Fruit fly (Drosophila melanogaster) whole organism, embryonic: Measurements from ENCODE around the gene Rpp20.
A peak's percentile ranks its signal among the peaks of the same experiment; 100 is the strongest.

Source experiments
- Atf3 ChIP-seq: fragments of 200-800 bp; sonication (Bioruptor generic); optimal IDR thresholded peaks from 3 replicates; lab custom pipeline; 2016; ENCODE audit warnings: missing biosample characterization, missing genetic modification characterization
- Blimp-1 ChIP-seq: fragments of 200-800 bp; sonication (Bioruptor generic); optimal IDR thresholded peaks from 3 replicates; lab custom pipeline; 2018; ENCODE audit warnings: missing biosample characterization, missing genetic modification characterization, mild to moderate bottlenecking, moderate library complexity, missing genetic modification reagents
- CG11560 ChIP-seq: fragments of 200-800 bp; sonication (Bioruptor generic); IDR thresholded peaks from 3 replicates; pipeline ENCODE4 v1.3.6; 2022; ENCODE audit warnings: missing biosample characterization, missing genetic modification characterization
- CG14014 ChIP-seq: fragments of 200-800 bp; sonication (Bioruptor generic); IDR thresholded peaks from 2 replicates; pipeline ENCODE4 v1.3.6; 2022; ENCODE audit warnings: missing biosample characterization, missing genetic modification characterization
- CG14667 ChIP-seq: fragments of 200-800 bp; sonication (Bioruptor generic); IDR thresholded peaks from 2 replicates; pipeline ENCODE4 v1.3.6; 2022; ENCODE audit warnings: missing biosample characterization, missing genetic modification characterization
- CG14710 ChIP-seq: fragments of 200-800 bp; sonication (Bioruptor generic); optimal IDR thresholded peaks from 3 replicates; lab custom pipeline; 2019; ENCODE audit warnings: missing biosample characterization, mild to moderate bottlenecking, missing genetic modification characterization, moderate library complexity
- CG1602 ChIP-seq: fragments of 200-800 bp; sonication (Bioruptor generic); optimal IDR thresholded peaks from 3 replicates; lab custom pipeline; 2016; ENCODE audit warnings: missing biosample characterization, missing genetic modification characterization
- CG17802 ChIP-seq: fragments of 200-800 bp; sonication (Bioruptor generic); optimal IDR thresholded peaks from 2 replicates; lab custom pipeline; 2018; ENCODE audit warnings: missing biosample characterization, mild to moderate bottlenecking, missing genetic modification characterization, moderate library complexity
- CG18619 ChIP-seq: fragments of 200-800 bp; sonication (Bioruptor generic); optimal IDR thresholded peaks from 3 replicates; lab custom pipeline; 2017; ENCODE audit warnings: missing biosample characterization, mild to moderate bottlenecking, missing genetic modification characterization
- CG30020 ChIP-seq: fragments of 200-800 bp; optimal IDR thresholded peaks from 2 replicates; lab custom pipeline; 2019; ENCODE audit warnings: missing biosample characterization, mild to moderate bottlenecking, missing genetic modification characterization, moderate library complexity
- CG34376 ChIP-seq: fragments of 200-800 bp; sonication (Bioruptor generic); optimal IDR thresholded peaks from 2 replicates; lab custom pipeline; 2018; ENCODE audit warnings: missing biosample characterization, mild to moderate bottlenecking, missing genetic modification characterization
- CG3847 ChIP-seq: fragments of 200-800 bp; sonication (Bioruptor generic); IDR thresholded peaks from 2 replicates; pipeline ENCODE4 v1.3.6; 2022; ENCODE audit warnings: missing biosample characterization, missing genetic modification characterization
- CG6683 ChIP-seq: fragments of 200-800 bp; sonication (Bioruptor generic); optimal IDR thresholded peaks from 2 replicates; lab custom pipeline; 2017; ENCODE audit warnings: missing biosample characterization, mild to moderate bottlenecking, missing genetic modification characterization, missing genetic modification reagents
- CG6791 ChIP-seq: fragments of 200-800 bp; sonication (Bioruptor generic); IDR thresholded peaks from 3 replicates; pipeline ENCODE4 v1.3.6; 2022; ENCODE audit warnings: missing biosample characterization, missing genetic modification characterization; ENCODE audit not compliant: partially characterized antibody
- CG7271 ChIP-seq: fragments of 200-800 bp; sonication (Bioruptor generic); optimal IDR thresholded peaks from 2 replicates; lab custom pipeline; 2018; ENCODE audit warnings: missing biosample characterization, mild to moderate bottlenecking, missing genetic modification characterization, moderate library complexity
- CG7556 ChIP-seq: fragments of 200-800 bp; sonication (Bioruptor generic); optimal IDR thresholded peaks from 2 replicates; lab custom pipeline; 2017; ENCODE audit warnings: missing biosample characterization, mild to moderate bottlenecking, missing genetic modification characterization
- CG7963 ChIP-seq: fragments of 200-800 bp; sonication (Bioruptor generic); IDR thresholded peaks from 3 replicates; pipeline ENCODE4 v1.3.6; 2022; ENCODE audit warnings: missing biosample characterization, missing genetic modification characterization; ENCODE audit not compliant: partially characterized antibody
- CG8765 ChIP-seq: fragments of 200-800 bp; sonication (Bioruptor generic); IDR thresholded peaks from 2 replicates; pipeline ENCODE4 v1.3.6; 2022; ENCODE audit warnings: missing biosample characterization, missing genetic modification characterization
- CG9215 ChIP-seq: fragments of 200-800 bp; sonication (Bioruptor generic); IDR thresholded peaks from 2 replicates; pipeline ENCODE4 v1.3.6; 2022; ENCODE audit warnings: missing biosample characterization, missing genetic modification characterization
- CG9727 ChIP-seq: fragments of 200-800 bp; sonication (Bioruptor generic); optimal IDR thresholded peaks from 3 replicates; lab custom pipeline; 2017; ENCODE audit warnings: missing biosample characterization, mild to moderate bottlenecking, missing genetic modification characterization
- Deaf1 ChIP-seq: fragments of 200-800 bp; optimal IDR thresholded peaks from 3 replicates; lab custom pipeline; 2019; ENCODE audit warnings: missing biosample characterization, mild to moderate bottlenecking, missing genetic modification characterization, moderate library complexity
- Drgx ChIP-seq: fragments of 200-800 bp; sonication (Bioruptor generic); IDR thresholded peaks from 2 replicates; pipeline ENCODE4 v1.3.6; 2022; ENCODE audit warnings: missing biosample characterization, missing genetic modification characterization
- Gug ChIP-seq: fragments of 200-800 bp; sonication (Bioruptor generic); IDR thresholded peaks from 4 replicates; pipeline ENCODE4 v1.3.6; 2022; ENCODE audit warnings: missing biosample characterization, missing genetic modification characterization
- Hmr ChIP-seq: fragments of 200-800 bp; sonication (Bioruptor generic); optimal IDR thresholded peaks from 3 replicates; lab custom pipeline; 2017; ENCODE audit warnings: mild to moderate bottlenecking, missing biosample characterization, missing genetic modification reagents, missing genetic modification characterization
- Neu2 ChIP-seq: fragments of 200-800 bp; sonication (Bioruptor generic); optimal IDR thresholded peaks from 3 replicates; lab custom pipeline; 2016; ENCODE audit warnings: missing biosample characterization, missing genetic modification characterization, borderline replicate concordance
- Optix ChIP-seq: fragments of 200-800 bp; sonication (Bioruptor generic); IDR thresholded peaks from 3 replicates; pipeline ENCODE4 v1.3.6; 2022; ENCODE audit warnings: missing biosample characterization, missing genetic modification characterization
- PHDP ChIP-seq: fragments of 200-800 bp; sonication (Bioruptor generic); optimal IDR thresholded peaks from 3 replicates; lab custom pipeline; 2018; ENCODE audit warnings: missing biosample characterization, mild to moderate bottlenecking, missing genetic modification characterization, moderate library complexity
- Ravus ChIP-seq: fragments of 200-800 bp; sonication (Bioruptor generic); IDR thresholded peaks from 2 replicates; pipeline ENCODE4 v1.3.6; 2022; ENCODE audit warnings: missing biosample characterization, missing genetic modification characterization
- Spps ChIP-seq: fragments of 200-800 bp; sonication (Bioruptor generic); optimal IDR thresholded peaks from 2 replicates; lab custom pipeline; 2018; ENCODE audit warnings: missing biosample characterization, mild to moderate bottlenecking, missing genetic modification characterization
- Xbp1 ChIP-seq: fragments of 200-800 bp; sonication (Bioruptor generic); optimal IDR thresholded peaks from 3 replicates; lab custom pipeline; 2016; ENCODE audit warnings: missing biosample characterization, mild to moderate bottlenecking, missing genetic modification characterization
- amos ChIP-seq: fragments of 200-800 bp; sonication (Bioruptor generic); IDR thresholded peaks from 2 replicates; pipeline ENCODE4 v1.3.6; 2022; ENCODE audit warnings: missing biosample characterization, missing genetic modification characterization; ENCODE audit not compliant: partially characterized antibody
- ase ChIP-seq: fragments of 200-800 bp; sonication (Bioruptor generic); IDR thresholded peaks from 3 replicates; pipeline ENCODE4 v1.3.6; 2022; ENCODE audit warnings: missing biosample characterization, missing genetic modification characterization
- az2 ChIP-seq: fragments of 200-800 bp; sonication (Bioruptor generic); optimal IDR thresholded peaks from 3 replicates; lab custom pipeline; 2016; ENCODE audit warnings: missing biosample characterization, missing genetic modification characterization
- chinmo ChIP-seq: fragments of 200-800 bp; sonication (Bioruptor generic); IDR thresholded peaks from 4 replicates; pipeline ENCODE4 v1.3.6; 2022; ENCODE audit warnings: missing biosample characterization, missing genetic modification characterization; ENCODE audit not compliant: partially characterized antibody
- crc ChIP-seq: fragments of 200-800 bp; sonication (Bioruptor generic); optimal IDR thresholded peaks from 2 replicates; lab custom pipeline; 2016; ENCODE audit warnings: missing biosample characterization, missing genetic modification characterization
- dati ChIP-seq: fragments of 200-800 bp; sonication (Bioruptor generic); IDR thresholded peaks from 2 replicates; pipeline ENCODE4 v1.3.6; 2022; ENCODE audit warnings: missing biosample characterization, missing genetic modification characterization
- dm ChIP-seq: fragments of 200-800 bp; sonication (Bioruptor generic); optimal IDR thresholded peaks from 3 replicates; lab custom pipeline; 2016; ENCODE audit warnings: missing biosample characterization, missing genetic modification characterization
- fd64A ChIP-seq: fragments of 200-800 bp; sonication (Bioruptor generic); optimal IDR thresholded peaks from 3 replicates; lab custom pipeline; 2018; ENCODE audit warnings: missing biosample characterization, mild to moderate bottlenecking, missing genetic modification characterization
- hbn ChIP-seq: fragments of 200-800 bp; sonication (Bioruptor generic); IDR thresholded peaks from 2 replicates; pipeline ENCODE4 v1.3.6; 2022; ENCODE audit warnings: missing biosample characterization, missing genetic modification characterization; ENCODE audit not compliant: partially characterized antibody
- her ChIP-seq: fragments of 200-800 bp; sonication (Bioruptor generic); optimal IDR thresholded peaks from 2 replicates; lab custom pipeline; 2016; ENCODE audit warnings: missing biosample characterization, missing genetic modification characterization
- insv ChIP-seq, 2 experiments: fragments of 200-800 bp; sonication (Bioruptor generic); optimal IDR thresholded peaks; 3 replicates each; lab custom pipeline; 2016 to 2018; ENCODE audit warnings: missing biosample characterization in 2 of 2, missing genetic modification characterization in 2 of 2
- lilli ChIP-seq: fragments of 200-800 bp; sonication (Bioruptor generic); optimal IDR thresholded peaks from 3 replicates; lab custom pipeline; 2016; ENCODE audit warnings: missing biosample characterization, missing genetic modification characterization
- lmd ChIP-seq: fragments of 200-800 bp; sonication (Bioruptor generic); IDR thresholded peaks from 2 replicates; pipeline ENCODE4 v1.3.6; 2022; ENCODE audit warnings: missing biosample characterization, missing genetic modification characterization
- luna ChIP-seq: fragments of 200-800 bp; sonication (Bioruptor generic); optimal IDR thresholded peaks from 2 replicates; lab custom pipeline; 2016; ENCODE audit warnings: missing biosample characterization, missing genetic modification characterization
- onecut ChIP-seq: fragments of 200-800 bp; sonication (Bioruptor generic); IDR thresholded peaks from 2 replicates; pipeline ENCODE4 v1.3.6; 2022; ENCODE audit warnings: missing biosample characterization, missing genetic modification characterization
- pita ChIP-seq: fragments of 200-800 bp; sonication (Bioruptor generic); optimal IDR thresholded peaks from 2 replicates; lab custom pipeline; 2017; ENCODE audit warnings: missing biosample characterization, mild to moderate bottlenecking, missing genetic modification characterization
- schlank ChIP-seq: fragments of 200-800 bp; sonication (Bioruptor generic); optimal IDR thresholded peaks from 2 replicates; lab custom pipeline; 2018; ENCODE audit warnings: missing biosample characterization, mild to moderate bottlenecking, missing genetic modification characterization
- sna ChIP-seq: fragments of 200-800 bp; sonication (Bioruptor generic); IDR thresholded peaks from 2 replicates; pipeline ENCODE4 v1.3.6; 2022; ENCODE audit warnings: missing biosample characterization, missing genetic modification characterization; ENCODE audit not compliant: partially characterized antibody
- trh ChIP-seq: fragments of 200-800 bp; sonication (Bioruptor generic); optimal IDR thresholded peaks from 2 replicates; lab custom pipeline; 2016; ENCODE audit warnings: missing biosample characterization, missing genetic modification characterization
- tx ChIP-seq: fragments of 200-800 bp; sonication (Bioruptor generic); optimal IDR thresholded peaks from 2 replicates; lab custom pipeline; 2016; ENCODE audit warnings: missing biosample characterization, missing genetic modification characterization

The Rpp20 gene

DNA sequence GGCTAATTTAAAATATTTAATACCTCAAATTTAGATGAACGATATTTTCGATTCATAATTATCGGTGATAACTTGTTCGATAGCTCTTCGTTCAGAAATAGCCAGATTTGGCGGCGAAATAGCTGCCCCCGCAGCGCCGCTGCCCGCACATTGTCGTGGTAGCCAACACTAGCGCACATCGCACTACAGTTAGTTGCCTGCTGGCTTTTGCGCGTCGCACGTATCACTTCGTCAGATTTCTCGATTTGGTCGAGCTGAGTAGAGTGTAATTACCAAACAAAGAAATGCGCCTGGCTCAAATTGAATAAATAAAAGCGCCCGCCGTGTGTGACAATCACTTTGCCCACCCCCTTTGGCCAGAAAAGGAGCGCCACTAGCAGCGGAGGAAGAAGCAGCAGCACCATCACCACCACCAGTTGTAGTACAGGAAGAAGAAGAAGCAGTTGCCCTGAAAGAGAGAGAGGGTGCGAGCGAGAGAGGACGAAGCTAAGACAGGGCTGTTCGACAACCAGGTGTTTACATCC, 6.5 kb downstream of the Rpp20 start, which contains the start of gene Abcd3 (continued):
- TF ChIP-seq fd64A, result no peak
- peak; percentile 34; the same call in 1 of the 2 replicates for TF ChIP-seq CG14014
- TF ChIP-seq lilli (GFP tag; lab: Kevin White, UChicago), result peak; percentile 34
- TF ChIP-seq CG6683 (GFP tag; lab: Kevin White, UChicago), result peak; percentile 24
- peak; percentile 42 for TF ChIP-seq Deaf1 (tag; lab: Kevin White, UChicago)
- TF ChIP-seq CG14710, result peak; percentile 38
- TF ChIP-seq lmd (GFP tag; lab: Robert Waterston, UW), result no peak
- no peak for TF ChIP-seq crc (GFP tag; lab: Kevin White, UChicago)
- no peak for TF ChIP-seq CG9215 (GFP tag; lab: Robert Waterston, UW)
- no peak for TF ChIP-seq CG7271 (tag; lab: Kevin White, UChicago)
- TF ChIP-seq Blimp-1 (GFP tag; lab: Kevin White, UChicago), result no peak
- no peak for TF ChIP-seq CG17802 (tag; lab: Kevin White, UChicago)
- no peak for TF ChIP-seq CG11560 (tag; lab: Robert Waterston, UW)
- peak; percentile 62; the same call in 2 of the 3 replicates for TF ChIP-seq CG7963 (GFP tag; lab: Robert Waterston, UW)
- peak; percentile 51 for TF ChIP-seq hbn
- no peak for TF ChIP-seq pita (GFP tag; lab: Kevin White, UChicago)
- peak; percentile 1 for TF ChIP-seq Xbp1 (GFP tag; lab: Kevin White, UChicago)
- TF ChIP-seq ase (GFP tag; lab: Robert Waterston, UW), result no peak
- TF ChIP-seq chinmo, result peak; percentile 91
- TF ChIP-seq dati (GFP tag; lab: Robert Waterston, UW), result no peak
- no peak for TF ChIP-seq Neu2 (GFP tag; lab: Kevin White, UChicago)
- TF ChIP-seq tx (GFP tag; lab: Kevin White, UChicago), result no peak
- TF ChIP-seq CG8765 (GFP tag; lab: Robert Waterston, UW), result no peak
- TF ChIP-seq CG3847 (GFP tag; lab: Robert Waterston, UW), result peak; percentile 33; the same call in 1 of the 2 replicates
- TF ChIP-seq CG18619 (GFP tag; lab: Kevin White, UChicago), result peak; percentile 23
- no peak for TF ChIP-seq luna (GFP tag; lab: Kevin White, UChicago)
- TF ChIP-seq amos (GFP tag; lab: Robert Waterston, UW), result peak; percentile 66
- TF ChIP-seq CG7556 (GFP tag; lab: Kevin White, UChicago), result no peak
- no peak for TF ChIP-seq CG1602
- TF ChIP-seq CG34376, result peak; percentile 88
- peak; percentile 75 for TF ChIP-seq CG6791 (GFP tag; lab: Robert Waterston, UW)
- TF ChIP-seq CG14667, result no peak
- peak; percentile 43; the same call in 1 of the 2 replicates for TF ChIP-seq onecut (GFP tag; lab: Robert Waterston, UW)
- no peak for TF ChIP-seq Ravus
- no peak for TF ChIP-seq CG30020 (tag; lab: Kevin White, UChicago)
- peak; percentile 62 for TF ChIP-seq sna (GFP tag; lab: Robert Waterston, UW)
- no peak; the same call in 3 of the 4 replicates for TF ChIP-seq Gug (GFP tag; lab: Robert Waterston, UW)
- TF ChIP-seq Drgx (GFP tag; lab: Robert Waterston, UW), result no peak
- peak in 1 of 2 experiments; percentile 52 for TF ChIP-seq insv (GFP tag; optimal IDR thresholded peaks at IDR 0.05; lab: Kevin White, UChicago)
- TF ChIP-seq Atf3, result no peak
- TF ChIP-seq CG9727 (GFP tag; lab: Kevin White, UChicago), result peak; percentile 24
- no peak for TF ChIP-seq Spps (tag; lab: Kevin White, UChicago)
- peak; percentile 50 for TF ChIP-seq schlank
- TF ChIP-seq PHDP (tag; lab: Kevin White, UChicago), result peak; percentile 26
- peak; percentile 76 for TF ChIP-seq dm (GFP tag; lab: Kevin White, UChicago)
- no peak for TF ChIP-seq trh
- TF ChIP-seq her (GFP tag; lab: Kevin White, UChicago), result peak; percentile 55
- peak; percentile 73 for TF ChIP-seq Hmr (GFP tag; lab: Kevin White, UChicago)
- no peak for TF ChIP-seq az2 (GFP tag; lab: Kevin White, UChicago)
- TF ChIP-seq Optix, result no peak
